Fruit fly (Drosophila melanogaster) whole organism, pupa: ENCODE results near the gene LanB1.

Experiments used
- CG10348 ChIP-seq: fragments of 200-800 bp; sonication (Bioruptor generic); IDR thresholded peaks from 2 replicates; pipeline ENCODE4 v1.3.6; 2022; ENCODE audit warnings: missing biosample characterization, missing genetic modification characterization
- CG12605 ChIP-seq: fragments of 200-800 bp; sonication (Bioruptor generic); IDR thresholded peaks from 2 replicates; pipeline ENCODE4 v1.3.6; 2022; ENCODE audit warnings: missing biosample characterization, missing genetic modification characterization
- CG13204 ChIP-seq: fragments of 200-800 bp; sonication (Bioruptor generic); optimal IDR thresholded peaks from 2 replicates; lab custom pipeline; 2018; ENCODE audit warnings: missing biosample characterization, mild to moderate bottlenecking, missing genetic modification characterization, moderate library complexity
- CG14655 ChIP-seq: fragments of 200-800 bp; sonication (Bioruptor generic); optimal IDR thresholded peaks from 3 replicates; lab custom pipeline; 2017; ENCODE audit warnings: mild to moderate bottlenecking, missing biosample characterization, missing genetic modification reagents, missing genetic modification characterization
- CG17806 ChIP-seq: fragments of 200-800 bp; sonication (Bioruptor generic); optimal IDR thresholded peaks from 2 replicates; lab custom pipeline; 2018; ENCODE audit warnings: missing biosample characterization, mild to moderate bottlenecking, missing genetic modification characterization, moderate library complexity
- D1 ChIP-seq: fragments of 200-800 bp; sonication (Bioruptor generic); optimal IDR thresholded peaks from 2 replicates; lab custom pipeline; 2018; ENCODE audit warnings: missing biosample characterization, mild to moderate bottlenecking, missing genetic modification characterization, moderate library complexity
- Ets98B ChIP-seq: fragments of 200-800 bp; sonication (Bioruptor generic); IDR thresholded peaks from 2 replicates; pipeline ENCODE4 v1.3.6; 2022; ENCODE audit warnings: missing biosample characterization, missing genetic modification characterization
- Pif1A ChIP-seq: fragments of 200-800 bp; sonication (Bioruptor generic); optimal IDR thresholded peaks from 3 replicates; lab custom pipeline; 2016; ENCODE audit warnings: missing biosample characterization, missing genetic modification characterization
- gl ChIP-seq: fragments of 200-800 bp; sonication (Bioruptor generic); optimal IDR thresholded peaks from 2 replicates; lab custom pipeline; 2018; ENCODE audit warnings: missing biosample characterization, mild to moderate bottlenecking, missing genetic modification characterization

dm6 chr2L:7775260-7775659, 36.0 kb upstream of the LanB1 start:
- TF ChIP-seq CG10348 (GFP tag; lab: Robert Waterston, UW) (no peak), gl (no peak), CG12605 (GFP tag; lab: Robert Waterston, UW) (no peak), CG17806 (no peak), Pif1A (GFP tag; lab: Kevin White, UChicago) (no peak), Ets98B (no peak), CG13204 (no peak), D1 (tag; lab: Kevin White, UChicago) (no peak), CG14655 (GFP tag; lab: Kevin White, UChicago) (no peak)
